Worm (Caenorhabditis elegans): ENCODE results near the gene K02A6.4.

Gene K02A6.4

DNA sequence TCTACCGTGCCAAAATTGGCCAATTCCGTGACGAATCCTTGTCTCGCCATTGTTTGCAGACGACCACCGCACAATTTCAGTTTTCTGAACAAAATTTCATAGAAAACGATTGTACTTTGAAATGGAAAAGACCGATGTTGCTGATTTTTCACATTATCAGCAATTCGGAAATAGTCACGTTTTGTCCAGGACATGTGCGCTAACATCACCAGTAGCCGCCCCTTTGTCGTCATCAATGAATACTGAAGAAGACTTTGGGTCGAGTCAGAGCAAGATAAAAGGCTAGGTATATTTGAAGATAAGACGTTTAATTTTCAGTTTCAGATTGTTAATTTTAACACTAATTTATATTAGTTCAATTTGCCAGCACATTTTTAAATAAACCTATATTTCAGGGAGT lies 23.4 kb upstream of the K02A6.4 start, which contains the start of gene endu-2:
endu-2 (plus strand) TSS at position 396 of the 400 bp plus-strand sequence.
- TF ChIP-seq snpc-4 (tag; optimal IDR thresholded peaks at IDR 0.05) (no peak), pha-4 (tag; optimal IDR thresholded peaks at IDR 0.05) (peak; percentile 3), elt-2 (tag; optimal IDR thresholded peaks at IDR 0.05) (peak; percentile 90), pqm-1 (tag; optimal IDR thresholded peaks at IDR 0.05) (peak; percentile 78)

DNA sequence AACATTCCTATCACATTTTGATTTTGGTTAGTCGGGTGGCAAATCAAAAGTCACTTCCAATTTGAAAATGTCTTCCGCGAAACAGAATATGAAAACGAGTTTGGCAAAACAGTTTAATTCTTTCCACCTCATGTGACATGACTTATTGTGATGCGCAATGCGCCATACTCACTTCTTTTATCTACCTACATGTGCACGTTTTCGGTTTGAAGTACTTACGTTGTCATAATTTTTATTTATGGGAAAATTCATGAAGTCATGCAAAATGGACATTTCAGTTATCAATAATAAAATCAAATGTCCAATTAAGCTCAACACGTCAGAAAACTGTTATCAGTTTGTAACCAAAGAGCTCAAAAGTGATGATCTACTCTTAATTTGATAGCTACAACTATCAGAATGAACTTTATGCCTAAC lies 20.1 kb upstream of the K02A6.4 start:
- TF ChIP-seq pqm-1 (tag; optimal IDR thresholded peaks at IDR 0.05) (peak; percentile 90), elt-2 (tag; optimal IDR thresholded peaks at IDR 0.05) (peak; percentile 82), jun-1 (tag; optimal IDR thresholded peaks at IDR 0.05) (peak; percentile 18), hmg-11 (tag; optimal IDR thresholded peaks at IDR 0.05) (no peak), lin-15B (tag; optimal IDR thresholded peaks at IDR 0.05) (no peak)

DNA sequence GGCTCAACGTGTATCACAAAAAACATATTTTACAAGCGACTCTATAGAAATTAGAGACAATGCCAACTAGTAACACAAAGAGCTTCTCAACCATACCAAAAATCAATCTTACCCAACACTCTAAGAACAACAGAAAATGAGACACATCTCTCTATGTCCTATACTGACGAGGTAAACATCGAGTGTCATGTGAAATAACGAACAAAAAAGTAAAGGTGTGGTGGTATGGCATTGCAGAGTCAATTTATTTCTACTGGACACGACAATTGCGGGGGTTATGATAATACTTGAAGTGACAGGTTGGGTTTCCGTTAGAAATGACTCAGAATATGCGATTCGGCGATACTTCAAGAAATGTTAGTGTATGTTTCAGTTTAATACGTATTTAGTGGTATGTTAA lies 18.0 kb upstream of the K02A6.4 start:
- TF ChIP-seq egl-5 (tag; optimal IDR thresholded peaks at IDR 0.05) (no peak), pha-4 (tag; optimal IDR thresholded peaks at IDR 0.05) (peak; percentile 37)

DNA sequence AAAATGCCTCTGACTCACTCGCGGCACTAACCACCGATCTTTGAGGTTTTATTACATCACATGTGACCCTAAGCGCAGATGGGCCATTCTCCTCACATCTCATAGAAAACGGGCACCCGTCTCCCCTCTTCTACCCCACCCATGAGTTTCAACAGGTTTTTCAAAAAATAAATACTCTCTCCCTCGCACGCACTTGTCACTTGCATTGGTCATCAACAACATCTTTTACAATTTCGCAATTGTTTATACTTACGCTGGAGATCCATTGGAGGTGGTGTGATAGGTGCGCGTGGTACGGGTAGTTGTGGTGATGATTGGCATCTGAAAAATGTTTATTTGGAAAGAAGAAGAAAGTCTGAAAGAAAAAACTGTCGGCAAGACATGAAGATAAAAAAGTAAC lies 17.4 kb upstream of the K02A6.4 start, which contains the start of gene M60.4:
M60.4 (minus strand) TSS at position 321 of the 400 bp plus-strand sequence.
- TF ChIP-seq nhr-77 (tag; optimal IDR thresholded peaks at IDR 0.05) (no peak), eor-1 (tag; optimal IDR thresholded peaks at IDR 0.05) (no peak), lin-15B (tag; optimal IDR thresholded peaks at IDR 0.05) (no peak), ztf-11 (tag; optimal IDR thresholded peaks at IDR 0.05) (no peak), snpc-4 (tag; optimal IDR thresholded peaks at IDR 0.05) (peak; percentile 25), nhr-237 (tag; optimal IDR thresholded peaks at IDR 0.05) (no peak), tbx-2 (tag; optimal IDR thresholded peaks at IDR 0.05) (no peak), egl-5 (tag; optimal IDR thresholded peaks at IDR 0.05) (peak; percentile 93), ceh-9 (tag; optimal IDR thresholded peaks at IDR 0.05) (no peak), elt-2 (tag; optimal IDR thresholded peaks at IDR 0.05) (no peak), nhr-28 (tag; optimal IDR thresholded peaks at IDR 0.05) (no peak), fkh-2 (tag; optimal IDR thresholded peaks at IDR 0.05) (no peak), lin-39 (tag; optimal IDR thresholded peaks at IDR 0.05) (peak; percentile 65), zag-1 (tag; optimal IDR thresholded peaks at IDR 0.05) (no peak), fos-1 (tag; optimal IDR thresholded peaks at IDR 0.05) (no peak), hmg-11 (tag; optimal IDR thresholded peaks at IDR 0.05) (no peak), egl-27 (tag; optimal IDR thresholded peaks at IDR 0.05) (peak; percentile 11), ZK546.5 (tag; optimal IDR thresholded peaks at IDR 0.05) (no peak), pha-4 (tag; optimal IDR thresholded peaks at IDR 0.05) (no peak), daf-12 (tag; optimal IDR thresholded peaks at IDR 0.05) (no peak), fkh-10 (GFP tag; optimal IDR thresholded peaks at IDR 0.05) (no peak), nhr-11 (tag; optimal IDR thresholded peaks at IDR 0.05) (no peak), jun-1 (tag; optimal IDR thresholded peaks at IDR 0.05) (peak; percentile 2), ceh-82 (tag; optimal IDR thresholded peaks at IDR 0.05) (no peak), nhr-67 (tag; optimal IDR thresholded peaks at IDR 0.05) (no peak), ceh-28 (tag; optimal IDR thresholded peaks at IDR 0.05) (no peak), ceh-16 (tag; optimal IDR thresholded peaks at IDR 0.05) (no peak), R02D3.7 (tag; optimal IDR thresholded peaks at IDR 0.05) (no peak), pqm-1 (tag; optimal IDR thresholded peaks at IDR 0.05) (no peak), lsy-12 (tag; optimal IDR thresholded peaks at IDR 0.05) (no peak), unc-62 (GFP tag; optimal IDR thresholded peaks at IDR 0.05) (peak; percentile 79), aly-2 (tag; optimal IDR thresholded peaks at IDR 0.05) (no peak), nhr-25 (tag; optimal IDR thresholded peaks at IDR 0.05) (peak; percentile 59), elt-1 (tag; optimal IDR thresholded peaks at IDR 0.05) (no peak), sea-2 (GFP tag; optimal IDR thresholded peaks at IDR 0.05) (no peak), nhr-12 (tag; optimal IDR thresholded peaks at IDR 0.05) (no peak), nhr-43 (tag; optimal IDR thresholded peaks at IDR 0.05; ENCODE audit: poor library complexity, severe bottlenecking) (peak; percentile 17), ama-1 (optimal IDR thresholded peaks at IDR 0.05) (no peak), elt-3 (tag; optimal IDR thresholded peaks at IDR 0.05) (peak in 1 of 3 experiments; percentile 42), nfya-1 (tag; optimal IDR thresholded peaks at IDR 0.05; ENCODE audit: insufficient read depth) (peak; percentile 49), ztf-4 (tag; optimal IDR thresholded peaks at IDR 0.05) (no peak), mdl-1 (tag; optimal IDR thresholded peaks at IDR 0.05) (peak; percentile 56), skn-1 (tag; optimal IDR thresholded peaks at IDR 0.05) (no peak), unc-39 (tag; optimal IDR thresholded peaks at IDR 0.05) (no peak), mml-1 (tag; optimal IDR thresholded peaks at IDR 0.05) (no peak), nhr-23 (tag; optimal IDR thresholded peaks at IDR 0.05) (no peak), nhr-76 (tag; optimal IDR thresholded peaks at IDR 0.05) (no peak)

Measured in whole organism, L3 larva.